Fruit fly (Drosophila melanogaster) whole organism, wandering third instar larva: ENCODE results near the gene CG43938.

Source experiments
- Abd-B ChIP-seq: fragments of >200 bp; optimal IDR thresholded peaks from 2 replicates; lab custom pipeline; 2017; ENCODE audit warnings: missing biosample characterization, missing genetic modification characterization
- dl ChIP-seq, 2 experiments: fragments of 175-275, 200-275 bp in 1 of 2; fragments of 200-275 bp in 1 of 2; sonication (Bioruptor generic); optimal IDR thresholded peaks; lab custom pipeline; 2018; ENCODE audit warnings: mild to moderate bottlenecking in 2 of 2, missing biosample characterization in 2 of 2, missing genetic modification characterization in 2 of 2, moderate library complexity in 2 of 2; ENCODE audit not compliant: partially characterized antibody in 2 of 2, insufficient read depth in 1 of 2

DNA sequence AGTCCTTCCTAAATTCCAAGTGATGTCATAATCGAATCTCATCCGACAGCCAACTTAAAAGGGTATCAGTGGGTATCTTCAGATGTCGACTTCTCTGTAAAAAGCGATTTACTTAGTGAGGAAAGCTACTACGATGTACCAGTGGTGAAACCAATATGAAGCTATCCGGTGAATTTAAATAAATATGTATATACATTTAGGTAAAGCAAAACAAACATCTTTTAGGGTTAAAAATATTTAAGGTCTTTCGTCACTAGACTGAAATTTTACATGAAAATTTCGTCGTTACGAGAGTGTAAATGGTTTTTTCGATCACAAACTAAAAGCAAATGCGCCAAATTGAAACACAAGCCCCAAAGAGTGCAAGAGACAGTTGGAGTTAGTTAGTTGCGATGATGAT is 14.6 kb upstream of the CG43938 start:
- TF ChIP-seq dl (GFP tag; optimal IDR thresholded peaks at IDR 0.05; lab: Kevin White, UChicago; ENCODE audit: insufficient read depth in 1 of 2, partially characterized antibody in 2 of 2) (no peak), Abd-B (GFP tag; lab: Kevin White, UChicago) (no peak)
